Fruit fly (Drosophila melanogaster) whole organism, pupa: ENCODE measurements around the gene CG11670.

Experiments
- CG10348 ChIP-seq: fragments of 200-800 bp; sonication (Bioruptor generic); IDR thresholded peaks from 2 replicates; pipeline ENCODE4 v1.3.6; 2022; ENCODE audit warnings: missing biosample characterization, missing genetic modification characterization
- CG12605 ChIP-seq: fragments of 200-800 bp; sonication (Bioruptor generic); IDR thresholded peaks from 2 replicates; pipeline ENCODE4 v1.3.6; 2022; ENCODE audit warnings: missing biosample characterization, missing genetic modification characterization
- CG13204 ChIP-seq: fragments of 200-800 bp; sonication (Bioruptor generic); optimal IDR thresholded peaks from 2 replicates; lab custom pipeline; 2018; ENCODE audit warnings: missing biosample characterization, mild to moderate bottlenecking, missing genetic modification characterization, moderate library complexity
- CG14655 ChIP-seq: fragments of 200-800 bp; sonication (Bioruptor generic); optimal IDR thresholded peaks from 3 replicates; lab custom pipeline; 2017; ENCODE audit warnings: mild to moderate bottlenecking, missing biosample characterization, missing genetic modification reagents, missing genetic modification characterization
- CG15710 ChIP-seq: fragments of 200-800 bp; sonication (Bioruptor generic); optimal IDR thresholded peaks from 2 replicates; lab custom pipeline; 2018; ENCODE audit warnings: missing biosample characterization, mild to moderate bottlenecking, missing genetic modification characterization, moderate library complexity
- CG17806 ChIP-seq: fragments of 200-800 bp; sonication (Bioruptor generic); optimal IDR thresholded peaks from 2 replicates; lab custom pipeline; 2018; ENCODE audit warnings: missing biosample characterization, mild to moderate bottlenecking, missing genetic modification characterization, moderate library complexity
- CG32121 ChIP-seq: fragments of 200-800 bp; sonication (Bioruptor generic); IDR thresholded peaks from 2 replicates; pipeline ENCODE4 v1.3.6; 2022; ENCODE audit warnings: missing biosample characterization, missing genetic modification characterization
- CG34367 ChIP-seq: fragments of 200-800 bp; sonication (Bioruptor generic); optimal IDR thresholded peaks from 2 replicates; lab custom pipeline; 2018; ENCODE audit warnings: missing biosample characterization, mild to moderate bottlenecking, missing genetic modification characterization
- CG4496 ChIP-seq: fragments of 200-800 bp; sonication (Bioruptor generic); IDR thresholded peaks from 3 replicates; pipeline ENCODE4 v1.3.6; 2022; ENCODE audit warnings: missing biosample characterization, missing genetic modification characterization
- CG8159 ChIP-seq: fragments of 200-800 bp; sonication (Bioruptor generic); optimal IDR thresholded peaks from 3 replicates; lab custom pipeline; 2018; ENCODE audit warnings: missing biosample characterization, mild to moderate bottlenecking, missing genetic modification characterization, moderate library complexity
- CG8301 ChIP-seq: fragments of 200-800 bp; sonication (Bioruptor generic); optimal IDR thresholded peaks from 2 replicates; lab custom pipeline; 2018; ENCODE audit warnings: missing biosample characterization, mild to moderate bottlenecking, missing genetic modification characterization
- CG9948 ChIP-seq: fragments of 200-800 bp; sonication (Bioruptor generic); optimal IDR thresholded peaks from 2 replicates; lab custom pipeline; 2018; ENCODE audit warnings: missing biosample characterization, mild to moderate bottlenecking, missing genetic modification characterization, moderate library complexity
- D1 ChIP-seq: fragments of 200-800 bp; sonication (Bioruptor generic); optimal IDR thresholded peaks from 2 replicates; lab custom pipeline; 2018; ENCODE audit warnings: missing biosample characterization, mild to moderate bottlenecking, missing genetic modification characterization, moderate library complexity
- EcR ChIP-seq: fragments of 200-800 bp; sonication (Bioruptor generic); optimal IDR thresholded peaks from 3 replicates; lab custom pipeline; 2019; ENCODE audit warnings: missing biosample characterization, missing genetic modification characterization, mild to moderate bottlenecking, moderate library complexity, missing genetic modification reagents
- Ets98B ChIP-seq: fragments of 200-800 bp; sonication (Bioruptor generic); IDR thresholded peaks from 2 replicates; pipeline ENCODE4 v1.3.6; 2022; ENCODE audit warnings: missing biosample characterization, missing genetic modification characterization
- Pif1A ChIP-seq: fragments of 200-800 bp; sonication (Bioruptor generic); optimal IDR thresholded peaks from 3 replicates; lab custom pipeline; 2016; ENCODE audit warnings: missing biosample characterization, missing genetic modification characterization
- Pif1B ChIP-seq: fragments of 200-800 bp; sonication (Bioruptor generic); optimal IDR thresholded peaks from 3 replicates; lab custom pipeline; 2016; ENCODE audit warnings: missing biosample characterization, missing genetic modification characterization
- Snoo ChIP-seq: fragments of 200-800 bp; sonication (Bioruptor generic); optimal IDR thresholded peaks from 3 replicates; lab custom pipeline; 2017; ENCODE audit warnings: missing biosample characterization, mild to moderate bottlenecking, missing genetic modification characterization, inconsistent platforms
- fd96Ca ChIP-seq: fragments of 200-800 bp; sonication (Bioruptor generic); IDR thresholded peaks from 3 replicates; pipeline ENCODE4 v1.3.6; 2022; ENCODE audit warnings: missing biosample characterization, missing genetic modification characterization
- gl ChIP-seq: fragments of 200-800 bp; sonication (Bioruptor generic); optimal IDR thresholded peaks from 2 replicates; lab custom pipeline; 2018; ENCODE audit warnings: missing biosample characterization, mild to moderate bottlenecking, missing genetic modification characterization
- rn ChIP-seq: fragments of 200-800 bp; sonication (Bioruptor generic); IDR thresholded peaks from 2 replicates; pipeline ENCODE4 v1.3.6; 2022; ENCODE audit warnings: missing biosample characterization, missing genetic modification characterization

Gene CG11670

dm6 chr3R:13072052-13072451 lies 30.2 kb downstream of the CG11670 start:
- no peak for TF ChIP-seq CG4496 (GFP tag; lab: Robert Waterston, UW)

dm6 chr3R:13073174-13073573 lies 31.3 kb downstream of the CG11670 start:
- TF ChIP-seq CG15710 (tag; lab: Kevin White, UChicago) (no peak), EcR (GFP tag; lab: Kevin White, UChicago) (no peak), CG34367 (no peak), Pif1A (no peak), CG12605 (GFP tag; lab: Robert Waterston, UW) (no peak), CG17806 (tag; lab: Kevin White, UChicago) (no peak), CG10348 (no peak), CG13204 (no peak), gl (tag; lab: Kevin White, UChicago) (no peak), CG4496 (GFP tag; lab: Robert Waterston, UW) (no peak), Ets98B (no peak), fd96Ca (GFP tag; lab: Robert Waterston, UW) (no peak), D1 (tag; lab: Kevin White, UChicago) (no peak), CG8301 (no peak), CG14655 (no peak), CG8159 (tag; lab: Kevin White, UChicago) (no peak), rn (no peak), CG9948 (tag; lab: Kevin White, UChicago) (no peak), CG32121 (GFP tag; lab: Robert Waterston, UW) (no peak), Pif1B (GFP tag; lab: Kevin White, UChicago) (no peak)
- TF ChIP-seq, all 21 proteins: peak for 0

DNA sequence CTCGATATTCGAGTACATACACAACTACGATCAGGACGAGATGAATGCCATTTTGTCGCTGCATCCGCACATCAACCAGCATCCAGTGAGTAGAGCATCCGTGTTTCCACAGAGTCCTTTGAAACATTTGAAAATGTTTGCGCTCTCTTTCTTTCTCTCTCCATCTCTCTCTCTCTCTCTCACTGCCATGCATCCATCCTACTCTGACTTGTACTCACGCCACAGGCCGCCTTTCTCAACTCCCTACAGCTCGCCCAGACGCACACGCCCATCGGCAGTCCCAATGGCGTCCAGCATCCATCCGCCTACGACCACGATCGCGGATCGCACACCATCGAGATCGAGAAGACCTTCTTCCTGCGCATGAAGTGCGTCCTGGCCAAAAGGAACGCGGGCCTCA lies 32.7 kb downstream of the CG11670 start:
- TF ChIP-seq CG10348 (no peak), EcR (GFP tag; lab: Kevin White, UChicago) (no peak), CG8301 (no peak), CG32121 (GFP tag; lab: Robert Waterston, UW) (no peak), CG17806 (tag; lab: Kevin White, UChicago) (no peak), gl (tag; lab: Kevin White, UChicago) (no peak), CG8159 (tag; lab: Kevin White, UChicago) (no peak), Ets98B (no peak), CG9948 (tag; lab: Kevin White, UChicago) (no peak), CG12605 (GFP tag; lab: Robert Waterston, UW) (no peak), CG4496 (GFP tag; lab: Robert Waterston, UW) (no peak), CG14655 (no peak), CG13204 (no peak)
- TF ChIP-seq, all 21 proteins: peak for 0

- no peak for TF ChIP-seq CG15710 (tag; lab: Kevin White, UChicago)
- TF ChIP-seq CG8159 (tag; lab: Kevin White, UChicago): no peak
- no peak for TF ChIP-seq Snoo (tag; lab: Kevin White, UChicago)
- no peak for TF ChIP-seq CG8301
- TF ChIP-seq CG32121 (GFP tag; lab: Robert Waterston, UW): no peak
- no peak for TF ChIP-seq CG4496 (GFP tag; lab: Robert Waterston, UW)
- no peak for TF ChIP-seq Pif1A
- TF ChIP-seq CG12605 (GFP tag; lab: Robert Waterston, UW): no peak
- TF ChIP-seq CG14655: no peak
- TF ChIP-seq CG13204: no peak
- no peak for TF ChIP-seq gl (tag; lab: Kevin White, UChicago)
- TF ChIP-seq CG9948 (tag; lab: Kevin White, UChicago): no peak
- no peak for TF ChIP-seq CG10348
- no peak for TF ChIP-seq fd96Ca (GFP tag; lab: Robert Waterston, UW)
- no peak for TF ChIP-seq D1 (tag; lab: Kevin White, UChicago)
- no peak for TF ChIP-seq Pif1B (GFP tag; lab: Kevin White, UChicago)
- TF ChIP-seq CG17806 (tag; lab: Kevin White, UChicago): no peak
- no peak for TF ChIP-seq EcR (GFP tag; lab: Kevin White, UChicago)
- TF ChIP-seq rn: no peak
Measured at dm6 chr3R:13075728-13076127, 33.9 kb downstream of the CG11670 start.

DNA sequence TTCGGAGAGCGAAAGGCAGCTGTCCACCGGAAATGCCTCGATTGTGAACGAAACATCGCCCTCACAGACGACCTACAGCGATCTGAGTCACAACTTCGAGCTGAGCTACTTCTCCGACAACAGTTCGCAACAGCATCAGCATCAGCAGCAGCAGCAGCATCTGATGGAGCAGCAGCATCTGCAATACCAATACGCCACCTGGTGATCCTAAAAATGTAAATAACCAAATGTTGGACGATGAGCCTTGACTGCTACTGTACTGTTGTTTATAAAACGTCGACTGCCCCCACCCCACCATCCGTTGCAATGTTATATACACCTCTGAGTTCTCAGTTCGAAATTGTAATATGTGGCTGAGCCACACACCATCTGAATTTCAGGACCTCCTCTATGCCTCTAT lies 35.4 kb downstream of the CG11670 start:
- TF ChIP-seq fd96Ca (GFP tag; lab: Robert Waterston, UW): no peak
- no peak for TF ChIP-seq CG15710 (tag; lab: Kevin White, UChicago)
- TF ChIP-seq EcR (GFP tag; lab: Kevin White, UChicago): no peak
- TF ChIP-seq CG9948 (tag; lab: Kevin White, UChicago): no peak
- no peak for TF ChIP-seq Pif1A
- TF ChIP-seq Ets98B: no peak
- TF ChIP-seq CG17806 (tag; lab: Kevin White, UChicago): no peak
- no peak for TF ChIP-seq CG14655
- no peak for TF ChIP-seq CG12605 (GFP tag; lab: Robert Waterston, UW)
- TF ChIP-seq CG13204: no peak
- no peak for TF ChIP-seq CG8159 (tag; lab: Kevin White, UChicago)

- no peak for TF ChIP-seq fd96Ca (GFP tag; lab: Robert Waterston, UW)
- no peak for TF ChIP-seq Pif1B (GFP tag; lab: Kevin White, UChicago)
- no peak for TF ChIP-seq gl (tag; lab: Kevin White, UChicago)
- TF ChIP-seq CG13204: no peak
- TF ChIP-seq CG32121 (GFP tag; lab: Robert Waterston, UW): no peak
- no peak for TF ChIP-seq rn
- TF ChIP-seq CG17806 (tag; lab: Kevin White, UChicago): no peak
- TF ChIP-seq CG8159 (tag; lab: Kevin White, UChicago): no peak
- no peak for TF ChIP-seq CG12605 (GFP tag; lab: Robert Waterston, UW)
- TF ChIP-seq CG9948 (tag; lab: Kevin White, UChicago): no peak
Measured at dm6 chr3R:13078263-13078662, 36.4 kb downstream of the CG11670 start.
